Worm (Caenorhabditis elegans) whole organism, L4 larva: ENCODE data around the gene srd-50.

Experiments
- D1046.2 ChIP-seq: fragments of 200-800 bp; sonication (Bioruptor generic); IDR thresholded peaks from 2 replicates; pipeline ENCODE4 v1.3.6; 2022; ENCODE audit warnings: missing genetic modification characterization, missing compliant biosample characterization
- F26F4.8 ChIP-seq: fragments of 200-800 bp; sonication (Bioruptor generic); conservative IDR thresholded peaks from 2 replicates; pipeline ENCODE4 v1.3.6; 2022; ENCODE audit warnings: missing genetic modification characterization, missing compliant biosample characterization
- F37D6.2 ChIP-seq: sonication (generic microtip); optimal IDR thresholded peaks from 2 replicates; lab custom pipeline; 2016; ENCODE audit warnings: mild to moderate bottlenecking, missing genetic modification characterization, missing compliant biosample characterization
- F44E2.7 ChIP-seq: fragments of 200-800 bp; sonication (Bioruptor generic); IDR thresholded peaks from 2 replicates; pipeline ENCODE4 v2.1.2; 2022; ENCODE audit warnings: missing genetic modification characterization, missing compliant biosample characterization
- Y105C5A.15 ChIP-seq: fragments of 200-800 bp; sonication (Bioruptor generic); IDR thresholded peaks from 2 replicates; pipeline ENCODE4 v1.3.6; 2022; ENCODE audit warnings: missing genetic modification characterization, missing compliant biosample characterization
- Y5F2A.4 ChIP-seq: fragments of 200-800 bp; sonication (Bioruptor generic); optimal IDR thresholded peaks from 2 replicates; lab custom pipeline; 2018; ENCODE audit warnings: mild to moderate bottlenecking, missing genetic modification characterization, missing compliant biosample characterization
- ZK337.2 ChIP-seq: fragments of 200-800 bp; sonication (Bioruptor generic); IDR thresholded peaks from 2 replicates; pipeline ENCODE4 v1.3.6; 2022; ENCODE audit warnings: missing genetic modification reagents, missing genetic modification characterization, missing compliant biosample characterization
- aha-1 ChIP-seq: fragments of 150-350 bp; peaks from one replicate; lab custom pipeline; 2014; ENCODE audit warnings: missing biosample characterization, missing genetic modification characterization
- arid-1 ChIP-seq: fragments of 200-800 bp; sonication (Bioruptor generic); conservative IDR thresholded peaks from 2 replicates; pipeline ENCODE4 v1.3.6; 2022; ENCODE audit warnings: missing genetic modification reagents, missing genetic modification characterization, missing compliant biosample characterization
- ceh-20 ChIP-seq: fragments of 200-800 bp; sonication (Bioruptor generic); IDR thresholded peaks from 2 replicates; pipeline ENCODE4 v1.3.6; 2022; ENCODE audit warnings: missing genetic modification reagents, missing genetic modification characterization, missing compliant biosample characterization
- ceh-28 ChIP-seq: fragments of 150-350 bp; optimal IDR thresholded peaks from 2 replicates; lab custom pipeline; 2014; ENCODE audit warnings: missing biosample characterization, missing genetic modification reagents, missing genetic modification characterization
- ceh-32 ChIP-seq: sonication (generic microtip); optimal IDR thresholded peaks from 2 replicates; lab custom pipeline; 2016; ENCODE audit warnings: mild to moderate bottlenecking, missing genetic modification characterization, missing compliant biosample characterization; ENCODE audit not compliant: poor library complexity
- daf-19 ChIP-seq: fragments of 200-800 bp; sonication (Bioruptor generic); conservative IDR thresholded peaks from 2 replicates; pipeline ENCODE4 v1.3.6; 2022; ENCODE audit warnings: missing genetic modification characterization, missing compliant biosample characterization
- dmd-8 ChIP-seq: fragments of 200-800 bp; sonication (Bioruptor generic); IDR thresholded peaks from 2 replicates; pipeline ENCODE4 v1.3.6; 2022; ENCODE audit warnings: missing genetic modification characterization, missing compliant biosample characterization
- duxl-1 ChIP-seq: sonication (generic microtip); optimal IDR thresholded peaks from 2 replicates; lab custom pipeline; 2016; ENCODE audit warnings: mild to moderate bottlenecking, missing genetic modification characterization, moderate library complexity, missing compliant biosample characterization; ENCODE audit not compliant: poor library complexity
- dve-1 ChIP-seq: sonication (generic microtip); optimal IDR thresholded peaks from 2 replicates; lab custom pipeline; 2017; ENCODE audit warnings: antibody characterized with exemption, mild to moderate bottlenecking, missing genetic modification characterization, missing compliant biosample characterization; ENCODE audit not compliant: insufficient read depth
- egl-27 ChIP-seq: sonication (generic microtip); optimal IDR thresholded peaks from 3 replicates; lab custom pipeline; 2017; ENCODE audit warnings: missing biosample characterization, missing genetic modification reagents, missing genetic modification characterization
- fkh-10 ChIP-seq: fragments of 150-350 bp; optimal IDR thresholded peaks from 2 replicates; lab custom pipeline; 2014; ENCODE audit warnings: missing biosample characterization, missing genetic modification reagents, missing genetic modification characterization
- gei-8 ChIP-seq: fragments of 200-800 bp; sonication (Bioruptor generic); optimal IDR thresholded peaks from 2 replicates; lab custom pipeline; 2018; ENCODE audit warnings: mild to moderate bottlenecking, missing genetic modification characterization, missing compliant biosample characterization
- hlh-11 ChIP-seq: fragments of 200-800 bp; sonication (Bioruptor generic); optimal IDR thresholded peaks from 2 replicates; lab custom pipeline; 2018; ENCODE audit warnings: mild to moderate bottlenecking, missing genetic modification characterization, missing compliant biosample characterization
- jun-1 ChIP-seq: fragments of 150-350 bp; optimal IDR thresholded peaks from 2 replicates; lab custom pipeline; 2014; ENCODE audit warnings: missing biosample characterization, missing genetic modification reagents, missing genetic modification characterization
- lin-1 ChIP-seq: fragments of 200-800 bp; sonication (Bioruptor generic); IDR thresholded peaks from 2 replicates; pipeline ENCODE4 v1.3.6; 2022; ENCODE audit warnings: missing genetic modification reagents, missing genetic modification characterization, missing compliant biosample characterization
- lin-13 ChIP-seq: fragments of 150-350 bp; optimal IDR thresholded peaks from 2 replicates; lab custom pipeline; 2014; ENCODE audit warnings: missing biosample characterization, missing genetic modification reagents, missing genetic modification characterization
- lin-15B ChIP-seq: fragments of 150-350 bp; sonication (generic microtip); optimal IDR thresholded peaks from 3 replicates; lab custom pipeline; 2014; ENCODE audit warnings: missing biosample characterization, missing genetic modification characterization
- lin-38 ChIP-seq: fragments of 200-800 bp; sonication (Bioruptor generic); IDR thresholded peaks from 2 replicates; pipeline ENCODE4 v1.3.6; 2022; ENCODE audit warnings: missing genetic modification reagents, missing genetic modification characterization, missing compliant biosample characterization
- lin-39 ChIP-seq: fragments of 150-350 bp; optimal IDR thresholded peaks from 2 replicates; lab custom pipeline; 2014; ENCODE audit warnings: missing biosample characterization, missing genetic modification reagents, missing genetic modification characterization
- lsy-2 ChIP-seq, 2 experiments: fragments of 150-350 bp in 1 of 2; sonication (generic microtip) in 1 of 2; optimal IDR thresholded peaks; 2 replicates each; lab custom pipeline; 2014 to 2017; ENCODE audit warnings: missing biosample characterization in 2 of 2, missing genetic modification characterization in 2 of 2
- madf-9 ChIP-seq: fragments of 200-800 bp; sonication (Bioruptor generic); conservative IDR thresholded peaks from 2 replicates; pipeline ENCODE4 v1.3.6; 2022; ENCODE audit warnings: missing genetic modification reagents, missing genetic modification characterization, missing compliant biosample characterization
- mxl-2 ChIP-seq: fragments of 200-800 bp; sonication (Bioruptor generic); conservative IDR thresholded peaks from 2 replicates; pipeline ENCODE4 v1.3.6; 2022; ENCODE audit warnings: missing genetic modification reagents, missing genetic modification characterization, missing compliant biosample characterization
- mxl-3 ChIP-seq: fragments of 200-800 bp; sonication (Bioruptor generic); optimal IDR thresholded peaks from 2 replicates; lab custom pipeline; 2018; ENCODE audit warnings: mild to moderate bottlenecking, missing genetic modification characterization, missing compliant biosample characterization
- nhr-111 ChIP-seq: fragments of 200-800 bp; sonication (Bioruptor generic); optimal IDR thresholded peaks from 2 replicates; lab custom pipeline; 2018; ENCODE audit warnings: mild to moderate bottlenecking, missing genetic modification characterization, missing compliant biosample characterization
- nhr-25 ChIP-seq: sonication (generic microtip); optimal IDR thresholded peaks from 2 replicates; lab custom pipeline; 2017; ENCODE audit warnings: missing genetic modification characterization, mild to moderate bottlenecking, missing compliant biosample characterization, antibody characterized with exemption, moderate library complexity, borderline replicate concordance; ENCODE audit not compliant: insufficient read depth
- nhr-28 ChIP-seq: fragments of 150-350 bp; optimal IDR thresholded peaks from 2 replicates; lab custom pipeline; 2014; ENCODE audit warnings: missing biosample characterization, missing genetic modification characterization
- nhr-48 ChIP-seq: sonication (generic microtip); optimal IDR thresholded peaks from 2 replicates; lab custom pipeline; 2016; ENCODE audit warnings: mild to moderate bottlenecking, missing genetic modification characterization, missing compliant biosample characterization
- nhr-77 ChIP-seq: fragments of 150-350 bp; optimal IDR thresholded peaks from 2 replicates; lab custom pipeline; 2014; ENCODE audit warnings: missing biosample characterization, missing genetic modification characterization
- pqm-1 ChIP-seq: sonication (generic microtip); optimal IDR thresholded peaks from 2 replicates; lab custom pipeline; 2017; ENCODE audit warnings: missing biosample characterization, missing genetic modification characterization
- rbr-2 ChIP-seq: sonication (generic microtip); optimal IDR thresholded peaks from 2 replicates; lab custom pipeline; 2016; ENCODE audit warnings: missing genotype, missing genetic modification characterization, missing compliant biosample characterization
- spr-1 ChIP-seq: sonication (generic microtip); optimal IDR thresholded peaks from 2 replicates; lab custom pipeline; 2016; ENCODE audit warnings: mild to moderate bottlenecking, missing genetic modification characterization, missing compliant biosample characterization
- spr-3 ChIP-seq: fragments of 200-800 bp; sonication (Bioruptor generic); optimal IDR thresholded peaks from 2 replicates; lab custom pipeline; 2018; ENCODE audit warnings: mild to moderate bottlenecking, missing genetic modification characterization, missing compliant biosample characterization
- unc-62 ChIP-seq, 3 experiments: fragments of 150-350 bp in 1 of 3; sonication (generic microtip); optimal IDR thresholded peaks in 2 of 3; peaks in 1 of 3; 1 replicate in 1 of 3; 2 replicates in 2 of 3; lab custom pipeline; 2014 to 2017; ENCODE audit warnings: missing biosample characterization in 3 of 3, missing genetic modification characterization in 3 of 3, missing genetic modification reagents in 3 of 3, missing genotype in 1 of 3
- ztf-11 ChIP-seq: fragments of 150-350 bp; optimal IDR thresholded peaks from 2 replicates; lab custom pipeline; 2014; ENCODE audit warnings: missing biosample characterization, missing genetic modification characterization

srd-50 gene

DNA sequence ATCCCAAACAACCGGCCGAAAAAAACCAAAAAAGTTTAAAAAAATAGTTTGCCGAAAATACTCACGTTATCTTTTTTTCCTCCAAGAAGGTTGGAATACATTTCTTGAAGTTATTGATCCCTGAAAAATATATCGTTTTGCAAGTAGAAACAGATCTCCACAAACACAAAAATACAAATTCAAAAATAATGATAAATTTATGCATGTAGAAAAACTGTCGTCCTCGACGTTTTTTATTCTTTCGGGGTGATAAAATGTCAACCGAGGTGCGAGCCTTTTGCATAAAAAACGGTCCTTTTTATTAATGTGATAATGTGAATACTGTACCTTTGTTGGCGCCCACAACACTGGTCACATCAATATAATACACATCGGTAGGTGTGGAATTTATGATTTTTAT lies 17.8 kb downstream of the srd-50 start, which contains the start of gene F02D10.2:
Gene F02D10.2 (minus strand): TSS at position 101 of the 400 bp plus-strand sequence.
- no peak for TF ChIP-seq ZK337.2
- TF ChIP-seq lin-38 (GFP tag; lab: Robert Waterston, UW), result no peak
- TF ChIP-seq pqm-1, result no peak
- TF ChIP-seq ztf-11 (tag; lab: Kevin White, UChicago), result no peak
- no peak for TF ChIP-seq nhr-77 (tag; lab: Kevin White, UChicago)
- no peak for TF ChIP-seq lin-15B (tag; lab: Kevin White, UChicago)
- TF ChIP-seq egl-27, result no peak
- no peak for TF ChIP-seq F44E2.7 (GFP tag; lab: Robert Waterston, UW)
- no peak for TF ChIP-seq lin-39
- no peak for TF ChIP-seq fkh-10 (GFP tag; lab: Kevin White, UChicago)
- TF ChIP-seq spr-3 (GFP tag; lab: Kevin White, UChicago), result no peak
- no peak for TF ChIP-seq nhr-28
- TF ChIP-seq gei-8 (GFP tag; lab: Kevin White, UChicago), result no peak

DNA sequence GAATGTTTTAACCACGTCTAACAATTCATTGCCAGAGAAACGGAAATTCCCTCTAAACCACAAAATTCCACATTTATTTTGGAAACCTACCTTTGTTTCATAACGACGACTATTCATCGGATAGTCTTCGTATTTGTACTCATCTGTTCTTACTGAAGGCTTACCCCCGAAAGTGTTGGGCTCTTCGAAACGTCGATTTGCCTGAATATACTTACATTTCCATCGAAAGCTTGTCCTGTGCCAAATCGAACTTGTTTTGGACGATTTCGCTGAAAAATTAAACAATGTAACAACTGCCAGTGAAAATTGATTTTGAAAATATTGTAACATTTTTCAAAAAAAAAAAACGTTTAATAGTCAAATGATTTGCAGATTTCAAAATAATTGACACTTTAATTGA lies 19.1 kb downstream of the srd-50 start, which contains the start of gene F02D10.3:
Gene F02D10.3 (minus strand): TSS at position 101 of the 400 bp plus-strand sequence.
- TF ChIP-seq arid-1 (GFP tag; lab: Robert Waterston, UW) (no peak), daf-19 (GFP tag; lab: Robert Waterston, UW) (no peak), nhr-25 (tag; lab: Kevin White, UChicago) (no peak), dmd-8 (no peak), lsy-2 (tag; optimal IDR thresholded peaks at IDR 0.05; lab: Kevin White, UChicago) (no peak)

DNA sequence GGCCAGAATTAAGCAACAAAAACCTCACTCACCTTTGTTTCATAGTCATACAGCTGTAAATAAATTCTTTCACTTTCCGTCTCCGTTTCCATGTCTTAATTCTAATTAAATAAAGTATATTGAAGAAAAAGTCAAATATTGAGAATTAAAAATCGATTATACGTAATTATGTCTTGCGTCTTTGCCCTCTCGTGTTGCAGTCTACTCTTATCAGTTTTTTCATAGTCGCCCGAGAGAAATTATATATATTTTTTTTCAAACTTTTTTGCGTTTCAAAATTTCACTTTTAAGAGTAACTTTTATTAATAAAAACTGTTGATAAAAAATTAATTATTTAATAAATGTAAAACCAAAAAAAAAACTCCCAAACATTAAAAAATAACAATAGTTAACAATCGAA lies 25.2 kb downstream of the srd-50 start, which contains the start of gene flr-1:
Gene flr-1 (minus strand): TSS at position 101 of the 400 bp plus-strand sequence.
- TF ChIP-seq aha-1 (tag; lab: Kevin White, UChicago), result peak; percentile 2
- no peak for TF ChIP-seq lsy-2 (tag; optimal IDR thresholded peaks at IDR 0.05; lab: Kevin White, UChicago)

DNA sequence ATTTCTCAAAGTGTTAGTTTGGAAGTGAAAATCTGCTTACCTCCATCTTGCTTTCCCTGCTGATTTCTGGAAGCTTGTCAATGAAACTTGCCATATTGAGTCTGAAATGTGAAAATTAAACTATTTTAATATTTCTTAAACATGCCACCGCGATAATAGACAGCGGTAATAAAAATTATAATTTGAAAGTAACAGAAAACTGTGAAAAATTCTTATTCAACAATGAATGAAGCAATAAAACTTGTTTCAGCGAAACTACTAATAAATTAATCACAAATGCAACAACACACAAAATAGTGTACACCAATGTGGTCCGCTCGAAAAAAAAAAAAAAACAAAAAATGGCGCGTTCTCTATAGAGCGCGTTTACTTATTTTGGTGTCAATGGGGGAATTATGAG lies 30.0 kb downstream of the srd-50 start, which contains the start of gene F02D10.6:
Gene F02D10.6 (minus strand): TSS at position 101 of the 400 bp plus-strand sequence.
- TF ChIP-seq jun-1 (tag; lab: Kevin White, UChicago) (no peak), rbr-2 (tag; lab: Kevin White, UChicago) (no peak), F26F4.8 (no peak), unc-62 (GFP tag; optimal IDR thresholded peaks at IDR 0.05 in 1 of 2; lab: Kevin White, UChicago) (peak in 1 of 2 experiments; percentile 50), unc-62 (tag; optimal IDR thresholded peaks at IDR 0.05; lab: Kevin White, UChicago) (no peak), F37D6.2 (tag; lab: Kevin White, UChicago) (no peak), duxl-1 (tag; lab: Kevin White, UChicago) (no peak), ceh-28 (tag; lab: Kevin White, UChicago) (no peak)

DNA sequence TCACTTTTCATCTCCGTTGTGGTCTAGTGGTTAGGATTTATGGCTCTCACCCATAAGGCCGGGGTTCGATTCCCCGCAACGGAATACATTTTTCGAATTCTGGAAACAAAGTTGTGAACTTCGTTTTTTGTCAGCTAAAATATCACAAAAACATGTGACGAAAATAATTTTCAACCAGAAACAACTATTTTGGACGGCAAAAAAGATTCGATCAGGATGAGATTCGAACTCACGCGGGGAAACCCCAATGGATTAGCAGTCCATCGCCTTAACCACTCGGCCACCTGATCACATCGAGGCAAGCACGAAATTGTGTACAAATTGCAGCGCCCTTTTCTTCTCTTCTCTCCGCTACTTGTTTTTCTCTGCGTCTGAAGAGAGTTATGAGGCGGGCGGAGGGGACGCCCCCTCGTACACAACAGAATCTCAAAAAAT lies 32.9 kb downstream of the srd-50 start:
- TF ChIP-seq duxl-1 (tag; lab: Kevin White, UChicago) (peak; percentile 78), spr-1 (tag; lab: Kevin White, UChicago) (peak; percentile 73), gei-8 (GFP tag; lab: Kevin White, UChicago) (peak; percentile 63), D1046.2 (GFP tag; lab: Robert Waterston, UW) (peak; percentile 79; the same call in 1 of the 2 replicates), lin-1 (GFP tag; lab: Robert Waterston, UW) (peak; percentile 48; the same call in 1 of the 2 replicates), nhr-77 (tag; lab: Kevin White, UChicago) (peak; percentile 58), nhr-111 (GFP tag; lab: Kevin White, UChicago) (peak; percentile 57), Y5F2A.4 (peak; percentile 64), spr-3 (GFP tag; lab: Kevin White, UChicago) (peak; percentile 82), mxl-2 (GFP tag; lab: Robert Waterston, UW) (peak; percentile 43; the same call in 1 of the 2 replicates), lin-13 (GFP tag; lab: Kevin White, UChicago) (peak; percentile 78), jun-1 (tag; lab: Kevin White, UChicago) (peak; percentile 14), ceh-32 (tag; lab: Kevin White, UChicago) (peak; percentile 29), dve-1 (tag; lab: Kevin White, UChicago) (peak; percentile 68), nhr-48 (tag; lab: Kevin White, UChicago) (peak; percentile 82), Y105C5A.15 (GFP tag; lab: Robert Waterston, UW) (0 out of 2 replicates have a peak, but pooled peaks have one; percentile 71), mxl-3 (GFP tag; lab: Kevin White, UChicago) (peak; percentile 75), ceh-20 (GFP tag; lab: Robert Waterston, UW) (peak; percentile 83; the same call in 1 of the 2 replicates), F37D6.2 (tag; lab: Kevin White, UChicago) (peak; percentile 34), F26F4.8 (peak; percentile 75), hlh-11 (tag; lab: Kevin White, UChicago) (peak; percentile 83), aha-1 (tag; lab: Kevin White, UChicago) (peak; percentile 75), madf-9 (GFP tag; lab: Robert Waterston, UW) (peak; percentile 61)
